Worm (Caenorhabditis elegans) whole organism, young adult: ENCODE data around the gene srw-24.

ENCODE experiments used
- C06A6.2 ChIP-seq: fragments of 200-800 bp; sonication (Bioruptor generic); conservative IDR thresholded peaks from 2 replicates; pipeline ENCODE4 v1.3.6; 2022; ENCODE audit warnings: missing genetic modification characterization, missing compliant biosample characterization
- F52B5.7 ChIP-seq: sonication (generic microtip); optimal IDR thresholded peaks from 2 replicates; lab custom pipeline; 2016; ENCODE audit warnings: mild to moderate bottlenecking, missing genetic modification characterization, missing compliant biosample characterization
- ama-1 ChIP-seq, 3 experiments: fragments of 150-350 bp in 1 of 3; sonication (generic microtip) in 2 of 3; optimal IDR thresholded peaks; 2 replicates each; lab custom pipeline; 2014 to 2018; ENCODE audit warnings: missing biosample characterization in 2 of 3, missing genetic modification characterization in 2 of 3, missing genetic modification reagents in 2 of 3
- attf-5 ChIP-seq: fragments of 200-800 bp; sonication (Bioruptor generic); optimal IDR thresholded peaks from 2 replicates; lab custom pipeline; 2018; ENCODE audit warnings: mild to moderate bottlenecking, missing genetic modification characterization, missing compliant biosample characterization
- ceh-27 ChIP-seq: fragments of 200-800 bp; sonication (Bioruptor generic); optimal IDR thresholded peaks from 2 replicates; lab custom pipeline; 2018; ENCODE audit warnings: mild to moderate bottlenecking, missing genetic modification characterization, moderate library complexity, missing compliant biosample characterization
- egl-44 ChIP-seq: fragments of 200-800 bp; sonication (Bioruptor generic); IDR thresholded peaks from 2 replicates; pipeline ENCODE4 v1.3.6; 2022; ENCODE audit warnings: missing genetic modification reagents, missing genetic modification characterization, missing compliant biosample characterization
- ets-4 ChIP-seq: fragments of 200-800 bp; sonication (Bioruptor generic); optimal IDR thresholded peaks from 2 replicates; lab custom pipeline; 2018; ENCODE audit warnings: mild to moderate bottlenecking, missing genetic modification characterization, missing compliant biosample characterization
- lin-35 ChIP-seq, 3 experiments: fragments of 150-350 bp in 2 of 3; sonication (generic microtip) in 1 of 3; optimal IDR thresholded peaks; 2 replicates each; lab custom pipeline; 2014 to 2018; ENCODE audit warnings: missing biosample characterization in 3 of 3, missing genetic modification characterization in 3 of 3, missing genetic modification reagents in 3 of 3
- unc-62 ChIP-seq: fragments of 150-350 bp; optimal IDR thresholded peaks from 2 replicates; lab custom pipeline; 2014; ENCODE audit warnings: missing biosample characterization, missing genetic modification reagents, missing genetic modification characterization

ce11 chrV:15238552-15238951 is 14.8 kb downstream of the srw-24 start, which contains the start of gene srw-12:
- TF ChIP-seq egl-44 (GFP tag; lab: Robert Waterston, UW): no peak
- no peak for TF ChIP-seq attf-5
- TF ChIP-seq unc-62: no peak
- no peak for TF ChIP-seq lin-35 (GFP tag; optimal IDR thresholded peaks at IDR 0.05; lab: Kevin White, UChicago)
- TF ChIP-seq C06A6.2 (GFP tag; lab: Robert Waterston, UW): no peak
- no peak for TF ChIP-seq ceh-27
- no peak for TF ChIP-seq F52B5.7 (tag; lab: Kevin White, UChicago)
- no peak for TF ChIP-seq ama-1 (optimal IDR thresholded peaks at IDR 0.05; lab: Kevin White, UChicago)
- no peak for TF ChIP-seq ama-1 (GFP tag; optimal IDR thresholded peaks at IDR 0.05; lab: Kevin White, UChicago)
- TF ChIP-seq ets-4 (GFP tag; lab: Kevin White, UChicago): no peak
